Fruit fly (Drosophila melanogaster) whole organism, embryonic: ENCODE measurements around the gene CG31431.
A peak's percentile ranks its signal among the peaks of the same experiment; 100 is the strongest.

Source experiments
- CG10321 ChIP-seq: fragments of 200-800 bp; sonication (Bioruptor generic); IDR thresholded peaks from 2 replicates; pipeline ENCODE4 v1.3.6; 2022; ENCODE audit warnings: missing biosample characterization, missing genetic modification characterization
- CG10462 ChIP-seq: fragments of 200-800 bp; sonication (Bioruptor generic); optimal IDR thresholded peaks from 2 replicates; lab custom pipeline; 2016; ENCODE audit warnings: missing biosample characterization, missing genetic modification characterization
- CG10959 ChIP-seq: fragments of 200-800 bp; sonication (Bioruptor generic); IDR thresholded peaks from 2 replicates; pipeline ENCODE4 v1.3.6; 2022; ENCODE audit warnings: missing biosample characterization, missing genetic modification characterization
- CG11247 ChIP-seq: fragments of 200-800 bp; sonication (Bioruptor generic); IDR thresholded peaks from 2 replicates; pipeline ENCODE4 v1.3.6; 2022; ENCODE audit warnings: missing biosample characterization, missing genetic modification characterization
- CG11504 ChIP-seq: fragments of 200-800 bp; sonication (Bioruptor generic); optimal IDR thresholded peaks from 3 replicates; lab custom pipeline; 2019; ENCODE audit warnings: missing biosample characterization, mild to moderate bottlenecking, missing genetic modification characterization, moderate library complexity
- CG12236 ChIP-seq: fragments of 200-800 bp; sonication (Bioruptor generic); optimal IDR thresholded peaks from 2 replicates; lab custom pipeline; 2016; ENCODE audit warnings: missing biosample characterization, missing genetic modification characterization
- CG15011 ChIP-seq: fragments of 200-800 bp; sonication (Bioruptor generic); optimal IDR thresholded peaks from 3 replicates; lab custom pipeline; 2018; ENCODE audit warnings: missing biosample characterization, mild to moderate bottlenecking, missing genetic modification characterization
- CG1602 ChIP-seq: fragments of 200-800 bp; sonication (Bioruptor generic); optimal IDR thresholded peaks from 3 replicates; lab custom pipeline; 2016; ENCODE audit warnings: missing biosample characterization, missing genetic modification characterization
- CG1603 ChIP-seq: fragments of 200-800 bp; sonication (Bioruptor generic); optimal IDR thresholded peaks from 2 replicates; lab custom pipeline; 2019; ENCODE audit warnings: missing biosample characterization, mild to moderate bottlenecking, missing genetic modification characterization, moderate library complexity
- CG17359 ChIP-seq: fragments of 200-800 bp; sonication (Bioruptor generic); optimal IDR thresholded peaks from 3 replicates; lab custom pipeline; 2018; ENCODE audit warnings: missing biosample characterization, mild to moderate bottlenecking, missing genetic modification characterization, moderate library complexity
- CG17568 ChIP-seq: fragments of 200-800 bp; sonication (Bioruptor generic); optimal IDR thresholded peaks from 2 replicates; lab custom pipeline; 2018; ENCODE audit warnings: missing biosample characterization, mild to moderate bottlenecking, missing genetic modification characterization, moderate library complexity
- CG17612 ChIP-seq: fragments of 200-800 bp; sonication (Bioruptor generic); IDR thresholded peaks from 2 replicates; pipeline ENCODE4 v1.3.6; 2022; ENCODE audit warnings: missing biosample characterization, missing genetic modification characterization
- CG17802 ChIP-seq: fragments of 200-800 bp; sonication (Bioruptor generic); optimal IDR thresholded peaks from 2 replicates; lab custom pipeline; 2018; ENCODE audit warnings: missing biosample characterization, mild to moderate bottlenecking, missing genetic modification characterization, moderate library complexity
- CG2129 ChIP-seq: fragments of 200-800 bp; sonication (Bioruptor generic); IDR thresholded peaks from 2 replicates; pipeline ENCODE4 v1.3.6; 2022; ENCODE audit warnings: missing biosample characterization, missing genetic modification characterization; ENCODE audit not compliant: partially characterized antibody
- CG2199 ChIP-seq: fragments of 200-800 bp; sonication (Bioruptor generic); IDR thresholded peaks from 3 replicates; pipeline ENCODE4 v1.3.6; 2022; ENCODE audit warnings: missing biosample characterization, missing genetic modification characterization
- CG30403 ChIP-seq: fragments of 200-800 bp; sonication (Bioruptor generic); optimal IDR thresholded peaks from 3 replicates; lab custom pipeline; 2016; ENCODE audit warnings: missing biosample characterization, missing genetic modification characterization
- CG31365 ChIP-seq: fragments of 200-800 bp; sonication (Bioruptor generic); optimal IDR thresholded peaks from 2 replicates; lab custom pipeline; 2018; ENCODE audit warnings: missing biosample characterization, mild to moderate bottlenecking, missing genetic modification characterization
- CG32532 ChIP-seq: fragments of 200-800 bp; sonication (Bioruptor generic); IDR thresholded peaks from 2 replicates; pipeline ENCODE4 v1.3.6; 2022; ENCODE audit warnings: missing biosample characterization, missing genetic modification characterization
- CG34224 ChIP-seq: fragments of 200-800 bp; sonication (Bioruptor generic); IDR thresholded peaks from 3 replicates; pipeline ENCODE4 v1.3.6; 2022; ENCODE audit warnings: missing biosample characterization, missing genetic modification characterization; ENCODE audit not compliant: partially characterized antibody
- CG34422 ChIP-seq: fragments of 200-800 bp; sonication (Bioruptor generic); IDR thresholded peaks from 3 replicates; pipeline ENCODE4 v1.3.6; 2022; ENCODE audit warnings: missing biosample characterization, missing genetic modification characterization
- CG3838 ChIP-seq: fragments of 200-800 bp; sonication (Bioruptor generic); optimal IDR thresholded peaks from 3 replicates; lab custom pipeline; 2016; ENCODE audit warnings: missing biosample characterization, missing genetic modification characterization
- CG5180 ChIP-seq: fragments of 200-800 bp; sonication (Bioruptor generic); optimal IDR thresholded peaks from 3 replicates; lab custom pipeline; 2017; ENCODE audit warnings: missing biosample characterization, missing genetic modification characterization, mild to moderate bottlenecking, moderate library complexity, missing genetic modification reagents
- CG7556 ChIP-seq: fragments of 200-800 bp; sonication (Bioruptor generic); optimal IDR thresholded peaks from 2 replicates; lab custom pipeline; 2017; ENCODE audit warnings: missing biosample characterization, mild to moderate bottlenecking, missing genetic modification characterization
- CG8944 ChIP-seq: fragments of 200-800 bp; sonication (Bioruptor generic); optimal IDR thresholded peaks from 3 replicates; lab custom pipeline; 2016; ENCODE audit warnings: missing biosample characterization, missing genetic modification characterization
- CoRest ChIP-seq: fragments of 200-800 bp; sonication (Bioruptor generic); optimal IDR thresholded peaks from 3 replicates; lab custom pipeline; 2018; ENCODE audit warnings: missing biosample characterization, mild to moderate bottlenecking, missing genetic modification characterization, moderate library complexity
- Dad ChIP-seq: fragments of 200-800 bp; sonication (Bioruptor generic); optimal IDR thresholded peaks from 3 replicates; lab custom pipeline; 2016; ENCODE audit warnings: missing biosample characterization, missing genetic modification characterization
- Dfd ChIP-seq, 2 experiments: fragments of >200 bp; optimal IDR thresholded peaks; 2 replicates each; lab custom pipeline; 2017; ENCODE audit warnings: missing biosample characterization in 2 of 2, missing genetic modification characterization in 2 of 2
- Dip3 ChIP-seq: fragments of 200-800 bp; sonication (Bioruptor generic); optimal IDR thresholded peaks from 3 replicates; lab custom pipeline; 2016; ENCODE audit warnings: missing biosample characterization, missing genetic modification characterization
- GATAe ChIP-seq: fragments of 200-800 bp; sonication (Bioruptor generic); conservative IDR thresholded peaks from 2 replicates; pipeline ENCODE4 v1.3.6; 2022; ENCODE audit warnings: missing biosample characterization, missing genetic modification characterization
- Kr ChIP-seq: fragments of 200-800 bp; sonication (Bioruptor generic); optimal IDR thresholded peaks from 2 replicates; lab custom pipeline; 2017; ENCODE audit warnings: missing biosample characterization, mild to moderate bottlenecking, missing genetic modification characterization
- Nf-YA ChIP-seq: fragments of 200-800 bp; sonication (Bioruptor generic); IDR thresholded peaks from 2 replicates; pipeline ENCODE4 v1.3.6; 2022; ENCODE audit warnings: missing biosample characterization, missing genetic modification characterization
- Ptx1 ChIP-seq: fragments of 200-800 bp; sonication (Bioruptor generic); IDR thresholded peaks from 2 replicates; pipeline ENCODE4 v1.3.6; 2022; ENCODE audit warnings: missing biosample characterization, missing genetic modification characterization
- Ravus ChIP-seq: fragments of 200-800 bp; sonication (Bioruptor generic); IDR thresholded peaks from 2 replicates; pipeline ENCODE4 v1.3.6; 2022; ENCODE audit warnings: missing biosample characterization, missing genetic modification characterization
- Rfx ChIP-seq: fragments of 200-800 bp; sonication (Bioruptor generic); IDR thresholded peaks from 2 replicates; pipeline ENCODE4 v1.3.6; 2022; ENCODE audit warnings: missing biosample characterization, missing genetic modification characterization
- Xrp1 ChIP-seq: fragments of 200-800 bp; sonication (Bioruptor generic); IDR thresholded peaks from 2 replicates; pipeline ENCODE4 v1.3.6; 2022; ENCODE audit warnings: missing biosample characterization, missing genetic modification characterization
- ash1 ChIP-seq: fragments of 200-800 bp; sonication (Bioruptor generic); optimal IDR thresholded peaks from 2 replicates; lab custom pipeline; 2018; ENCODE audit warnings: missing biosample characterization, mild to moderate bottlenecking, missing genetic modification characterization
- ato ChIP-seq: fragments of 200-800 bp; sonication (Bioruptor generic); IDR thresholded peaks from 2 replicates; pipeline ENCODE4 v1.3.6; 2022; ENCODE audit warnings: missing biosample characterization, missing genetic modification characterization; ENCODE audit not compliant: partially characterized antibody
- bcd ChIP-seq: fragments of 200-800 bp; sonication (Bioruptor generic); optimal IDR thresholded peaks from 2 replicates; lab custom pipeline; 2017; ENCODE audit warnings: missing biosample characterization, mild to moderate bottlenecking, missing genetic modification characterization
- br ChIP-seq: fragments of >200 bp; optimal IDR thresholded peaks from 2 replicates; lab custom pipeline; 2017
- chinmo ChIP-seq: fragments of 200-800 bp; sonication (Bioruptor generic); IDR thresholded peaks from 4 replicates; pipeline ENCODE4 v1.3.6; 2022; ENCODE audit warnings: missing biosample characterization, missing genetic modification characterization; ENCODE audit not compliant: partially characterized antibody
- crp ChIP-seq, 2 experiments: fragments of 200-800 bp; sonication (Bioruptor generic); optimal IDR thresholded peaks; 2 replicates in 1 of 2; 3 replicates in 1 of 2; lab custom pipeline; 2017; ENCODE audit warnings: missing biosample characterization in 2 of 2, missing genetic modification characterization in 2 of 2, mild to moderate bottlenecking in 1 of 2, moderate library complexity in 1 of 2
- dmrt99B ChIP-seq: fragments of 200-800 bp; sonication (Bioruptor generic); optimal IDR thresholded peaks from 2 replicates; lab custom pipeline; 2018; ENCODE audit warnings: missing biosample characterization, mild to moderate bottlenecking, missing genetic modification characterization, moderate library complexity
- ham ChIP-seq: fragments of 200-800 bp; sonication (Bioruptor generic); IDR thresholded peaks from 2 replicates; pipeline ENCODE4 v1.3.6; 2022; ENCODE audit warnings: missing biosample characterization, missing genetic modification characterization
- lbe ChIP-seq: fragments of 200-800 bp; sonication (Bioruptor generic); optimal IDR thresholded peaks from 2 replicates; lab custom pipeline; 2016; ENCODE audit warnings: missing biosample characterization, mild to moderate bottlenecking, missing genetic modification characterization
- sim ChIP-seq: fragments of 200-800 bp; sonication (Bioruptor generic); IDR thresholded peaks from 2 replicates; pipeline ENCODE4 v1.3.6; 2022; ENCODE audit warnings: missing biosample characterization, missing genetic modification characterization
- sisA ChIP-seq: fragments of 200-800 bp; sonication (Bioruptor generic); IDR thresholded peaks from 2 replicates; pipeline ENCODE4 v1.3.6; 2022; ENCODE audit warnings: missing biosample characterization, missing genetic modification characterization
- slp2 ChIP-seq: fragments of 200-800 bp; sonication (Bioruptor generic); optimal IDR thresholded peaks from 2 replicates; lab custom pipeline; 2016; ENCODE audit warnings: missing biosample characterization, missing genetic modification characterization
- sqz ChIP-seq: fragments of 200-800 bp; sonication (Bioruptor generic); optimal IDR thresholded peaks from 3 replicates; lab custom pipeline; 2018; ENCODE audit warnings: missing biosample characterization, mild to moderate bottlenecking, missing genetic modification characterization
- ssp ChIP-seq: fragments of 200-800 bp; sonication (Bioruptor generic); IDR thresholded peaks from 2 replicates; pipeline ENCODE4 v1.3.6; 2022; ENCODE audit warnings: missing biosample characterization, missing genetic modification characterization
- sug ChIP-seq: fragments of 200-800 bp; optimal IDR thresholded peaks from 2 replicates; lab custom pipeline; 2019; ENCODE audit warnings: missing biosample characterization, mild to moderate bottlenecking, missing genetic modification characterization, moderate library complexity
- unpg ChIP-seq: fragments of 200-800 bp; sonication (Bioruptor generic); optimal IDR thresholded peaks from 3 replicates; lab custom pipeline; 2018; ENCODE audit warnings: missing biosample characterization, mild to moderate bottlenecking, missing genetic modification characterization, moderate library complexity

The CG31431 gene

DNA sequence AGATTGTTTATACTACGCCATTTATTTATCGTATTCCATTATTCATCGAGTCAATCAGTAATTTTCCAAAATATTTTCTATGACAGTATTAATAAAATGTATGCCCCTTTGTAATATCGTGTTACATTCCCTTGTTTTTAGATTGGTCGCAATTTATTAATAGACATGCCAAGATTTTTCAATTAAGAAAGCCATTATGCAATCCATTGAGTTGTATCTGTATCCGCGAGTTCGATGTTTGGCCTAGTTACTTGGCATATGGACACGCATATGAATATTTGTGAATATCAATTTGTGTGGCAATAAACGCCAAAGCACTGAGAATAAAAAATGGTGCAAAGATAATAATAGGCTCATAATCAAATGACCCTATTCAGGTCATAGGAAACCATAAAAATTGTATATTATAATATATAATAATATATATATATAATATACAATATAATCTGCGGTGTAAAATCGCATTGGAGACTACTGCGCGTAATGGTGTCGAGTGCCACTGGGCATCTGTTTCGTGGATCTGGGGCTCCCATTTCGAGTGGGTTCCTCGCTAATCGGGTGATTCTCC lies 6.6 kb upstream of the CG31431 start (continued):
- TF ChIP-seq CoRest (tag; lab: Kevin White, UChicago) (peak; percentile 7), bcd (GFP tag; lab: Kevin White, UChicago) (no peak), Xrp1 (GFP tag; lab: Robert Waterston, UW) (0 out of 2 replicates have a peak, but pooled peaks have one; percentile 35), CG7556 (GFP tag; lab: Kevin White, UChicago) (no peak), Dip3 (GFP tag; lab: Kevin White, UChicago) (no peak), br (lab: Kevin White, UChicago) (no peak), CG1602 (GFP tag; lab: Kevin White, UChicago) (no peak), Ravus (GFP tag; lab: Robert Waterston, UW) (no peak), CG11504 (tag; lab: Kevin White, UChicago) (peak; percentile 34), Dfd (GFP tag; optimal IDR thresholded peaks at IDR 0.05; lab: Kevin White, UChicago) (no peak), ham (GFP tag; lab: Robert Waterston, UW) (no peak), lbe (GFP tag; lab: Kevin White, UChicago) (no peak), ssp (GFP tag; lab: Robert Waterston, UW) (no peak), crp (GFP tag; optimal IDR thresholded peaks at IDR 0.05; lab: Kevin White, UChicago) (no peak), sug (tag; lab: Kevin White, UChicago) (no peak), CG10321 (GFP tag; lab: Robert Waterston, UW) (no peak), CG1603 (no peak), GATAe (no peak), Nf-YA (GFP tag; lab: Robert Waterston, UW) (no peak), ash1 (GFP tag; lab: Kevin White, UChicago) (no peak), CG5180 (no peak), sisA (GFP tag; lab: Robert Waterston, UW) (0 out of 2 replicates have a peak, but pooled peaks have one; percentile 7), CG34224 (no peak), ato (GFP tag; lab: Robert Waterston, UW) (no peak), sim (no peak), Rfx (0 out of 2 replicates have a peak, but pooled peaks have one; percentile 7), CG8944 (GFP tag; lab: Kevin White, UChicago) (no peak), CG31365 (tag; lab: Kevin White, UChicago) (no peak), CG17802 (tag; lab: Kevin White, UChicago) (no peak), Kr (peak; percentile 16), CG17568 (GFP tag; lab: Kevin White, UChicago) (no peak), sqz (no peak), slp2 (no peak), CG34422 (no peak), Ptx1 (no peak), dmrt99B (peak; percentile 51), CG32532 (GFP tag; lab: Robert Waterston, UW) (no peak), CG12236 (GFP tag; lab: Kevin White, UChicago) (no peak), CG11247 (GFP tag; lab: Robert Waterston, UW) (no peak), CG30403 (GFP tag; lab: Kevin White, UChicago) (no peak), CG2129 (GFP tag; lab: Robert Waterston, UW) (no peak), CG10959 (no peak), CG3838 (GFP tag; lab: Kevin White, UChicago) (no peak), CG2199 (GFP tag; lab: Robert Waterston, UW) (no peak), Dad (GFP tag; lab: Kevin White, UChicago) (no peak), CG17359 (peak; percentile 19), CG15011 (GFP tag; lab: Kevin White, UChicago) (no peak), unpg (GFP tag; lab: Kevin White, UChicago) (peak; percentile 2), chinmo (GFP tag; lab: Robert Waterston, UW) (no peak), CG10462 (GFP tag; lab: Kevin White, UChicago) (no peak), CG17612 (GFP tag; lab: Robert Waterston, UW) (no peak)
